Worm (Caenorhabditis elegans) whole organism, midembryonic: ENCODE measurements around the gene B0304.2.

Experiments used
- T22C8.4 ChIP-seq: fragments of 200-800 bp; sonication (Bioruptor generic); IDR thresholded peaks from 2 replicates; pipeline ENCODE4 v1.3.6; 2022; ENCODE audit warnings: missing genetic modification characterization, missing compliant biosample characterization
- cog-1 ChIP-seq: sonication (generic microtip); optimal IDR thresholded peaks from 2 replicates; lab custom pipeline; 2016; ENCODE audit warnings: missing genetic modification characterization, missing compliant biosample characterization
- flt-1 ChIP-seq: fragments of 200-800 bp; sonication (Bioruptor generic); IDR thresholded peaks from 2 replicates; pipeline ENCODE4 v1.3.6; 2022; ENCODE audit warnings: missing genetic modification characterization, missing compliant biosample characterization
- klf-2 ChIP-seq: fragments of 200-800 bp; sonication (Bioruptor generic); conservative IDR thresholded peaks from 2 replicates; pipeline ENCODE4 v1.3.6; 2022; ENCODE audit warnings: missing genetic modification reagents, missing genetic modification characterization, missing compliant biosample characterization
- med-1 ChIP-seq: sonication (generic microtip); optimal IDR thresholded peaks from 2 replicates; lab custom pipeline; 2017; ENCODE audit warnings: missing genetic modification characterization, mild to moderate bottlenecking, missing compliant biosample characterization, antibody characterized with exemption, missing genetic modification reagents; ENCODE audit not compliant: insufficient read depth
- ref-1 ChIP-seq: fragments of 200-800 bp; sonication (Bioruptor generic); conservative IDR thresholded peaks from 2 replicates; pipeline ENCODE4 v1.3.6; 2022; ENCODE audit warnings: missing genetic modification reagents, missing genetic modification characterization, missing compliant biosample characterization
- tab-1 ChIP-seq: fragments of 200-800 bp; sonication (Bioruptor generic); IDR thresholded peaks from 2 replicates; pipeline ENCODE4 v1.3.6; 2022; ENCODE audit warnings: missing genetic modification characterization, missing compliant biosample characterization
- ztf-23 ChIP-seq: fragments of 200-800 bp; sonication (Bioruptor generic); IDR thresholded peaks from 2 replicates; pipeline ENCODE4 v1.3.6; 2022; ENCODE audit warnings: missing genetic modification reagents, missing genetic modification characterization, missing compliant biosample characterization
- ztf-29 ChIP-seq: fragments of 200-800 bp; sonication (Bioruptor generic); IDR thresholded peaks from 2 replicates; pipeline ENCODE4 v1.3.6; 2022; ENCODE audit warnings: missing genetic modification reagents, missing genetic modification characterization, missing compliant biosample characterization

The B0304.2 gene

ce11 chrII:4560068-4560467 lies 36.6 kb downstream of the B0304.2 start, which contains the start of gene M03A1.8:
M03A1.8 (plus strand) TSS chrII:4560336.
- TF ChIP-seq ref-1 (GFP tag; lab: Robert Waterston, UW) (no peak), T22C8.4 (GFP tag; lab: Robert Waterston, UW) (no peak), tab-1 (GFP tag; lab: Robert Waterston, UW) (no peak)

ce11 chrII:4562503-4563000 lies 39.1 kb downstream of the B0304.2 start, which contains the start of gene dao-2:
dao-2 (plus strand) TSS chrII:4562950.
- no peak for TF ChIP-seq ztf-23 (GFP tag; lab: Robert Waterston, UW)
- no peak for TF ChIP-seq cog-1 (tag; lab: Kevin White, UChicago)
- TF ChIP-seq ztf-29 (GFP tag; lab: Robert Waterston, UW), result no peak
- no peak for TF ChIP-seq ref-1 (GFP tag; lab: Robert Waterston, UW)
- no peak for TF ChIP-seq flt-1
- TF ChIP-seq klf-2, result no peak
- TF ChIP-seq med-1 (GFP tag; lab: Kevin White, UChicago), result no peak
- TF ChIP-seq T22C8.4 (GFP tag; lab: Robert Waterston, UW), result no peak
- no peak for TF ChIP-seq tab-1 (GFP tag; lab: Robert Waterston, UW)

DNA sequence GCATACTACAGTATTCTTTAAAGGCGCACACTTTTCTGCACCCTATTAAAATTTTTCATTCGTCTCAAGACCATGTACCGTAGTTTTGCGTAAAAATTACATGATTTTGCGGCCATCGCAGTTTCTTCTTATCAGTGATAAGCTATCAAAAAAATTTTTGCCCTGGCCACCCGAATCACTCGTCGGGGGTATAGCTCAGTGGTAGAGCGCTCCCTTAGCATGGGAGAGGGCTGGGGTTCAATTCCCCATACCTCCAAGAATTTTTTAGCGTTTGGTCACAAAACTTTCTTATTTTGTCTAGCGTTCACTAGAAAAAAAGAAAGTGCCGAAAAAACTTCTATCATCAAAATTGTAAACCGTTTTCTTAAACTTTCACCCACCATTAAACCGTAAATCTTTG lies 41.8 kb downstream of the B0304.2 start:
- no peak for TF ChIP-seq T22C8.4 (GFP tag; lab: Robert Waterston, UW)
- no peak for TF ChIP-seq klf-2
- TF ChIP-seq ztf-23 (GFP tag; lab: Robert Waterston, UW), result no peak
- TF ChIP-seq med-1 (GFP tag; lab: Kevin White, UChicago), result no peak
- TF ChIP-seq ref-1 (GFP tag; lab: Robert Waterston, UW), result no peak
- no peak for TF ChIP-seq cog-1 (tag; lab: Kevin White, UChicago)
- no peak for TF ChIP-seq tab-1 (GFP tag; lab: Robert Waterston, UW)
- TF ChIP-seq flt-1, result no peak

DNA sequence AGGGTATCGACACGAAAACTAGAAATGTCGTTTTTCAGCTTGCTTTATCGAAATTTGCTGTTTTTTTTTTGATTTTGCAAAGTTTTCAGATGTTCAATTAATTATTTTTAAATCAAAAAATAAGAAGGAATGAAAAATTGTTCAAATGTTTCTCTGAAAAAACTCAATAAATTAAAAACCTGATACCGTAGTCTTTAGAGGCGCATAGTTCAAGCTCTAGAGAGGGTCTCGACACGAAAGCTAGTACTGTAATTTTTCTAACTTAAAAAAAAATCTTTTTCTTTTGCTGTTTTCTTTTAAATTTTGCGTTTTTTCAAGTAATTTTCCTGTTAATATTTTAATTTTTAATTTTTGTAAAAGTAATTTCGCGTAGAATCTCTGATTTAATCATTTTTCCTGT lies 42.8 kb downstream of the B0304.2 start:
- no peak for TF ChIP-seq klf-2
- no peak for TF ChIP-seq ztf-23 (GFP tag; lab: Robert Waterston, UW)
- TF ChIP-seq tab-1 (GFP tag; lab: Robert Waterston, UW), result no peak
- no peak for TF ChIP-seq ztf-29 (GFP tag; lab: Robert Waterston, UW)
- TF ChIP-seq ref-1 (GFP tag; lab: Robert Waterston, UW), result no peak
- no peak for TF ChIP-seq T22C8.4 (GFP tag; lab: Robert Waterston, UW)
- TF ChIP-seq med-1 (GFP tag; lab: Kevin White, UChicago), result no peak

ce11 chrII:4571112-4571511 lies 47.7 kb downstream of the B0304.2 start:
- TF ChIP-seq cog-1 (tag; lab: Kevin White, UChicago), result no peak
- no peak for TF ChIP-seq T22C8.4 (GFP tag; lab: Robert Waterston, UW)
- no peak for TF ChIP-seq klf-2
- no peak for TF ChIP-seq med-1 (GFP tag; lab: Kevin White, UChicago)
- peak; percentile 54; the same call in 1 of the 2 replicates for TF ChIP-seq ztf-23 (GFP tag; lab: Robert Waterston, UW)
- no peak for TF ChIP-seq tab-1 (GFP tag; lab: Robert Waterston, UW)
- TF ChIP-seq ref-1 (GFP tag; lab: Robert Waterston, UW), result no peak
- TF ChIP-seq ztf-29 (GFP tag; lab: Robert Waterston, UW), result no peak
- TF ChIP-seq flt-1, result 0 out of 2 replicates have a peak, but pooled peaks have one; percentile 48

- TF ChIP-seq ztf-23 (GFP tag; lab: Robert Waterston, UW) (no peak), cog-1 (tag; lab: Kevin White, UChicago) (no peak)
Observed at ce11 chrII:4571868-4572267, 48.4 kb downstream of the B0304.2 start, which contains the start of gene vab-1. vab-1 (plus strand) TSS chrII:4572000.

DNA sequence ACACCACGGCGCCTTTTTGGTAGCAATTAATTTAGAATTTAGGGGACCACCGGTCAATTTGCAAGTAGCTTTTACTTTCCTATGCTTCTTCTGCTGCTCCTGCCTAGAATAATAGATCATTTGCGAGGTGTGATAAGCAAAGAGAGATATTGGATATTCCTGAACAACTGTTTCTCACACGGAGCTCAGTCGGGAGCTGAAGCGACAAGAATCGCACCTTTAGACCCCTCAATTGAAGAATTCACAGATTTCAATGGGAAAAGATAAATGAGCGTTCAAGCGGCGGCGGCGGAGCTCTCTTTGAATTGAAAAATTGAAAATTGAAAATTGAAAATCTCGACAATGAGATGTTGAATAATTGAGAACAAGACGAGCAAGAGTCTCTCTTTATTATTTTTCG lies 49.2 kb downstream of the B0304.2 start:
- TF ChIP-seq flt-1 (no peak), ref-1 (GFP tag; lab: Robert Waterston, UW) (no peak), klf-2 (no peak), T22C8.4 (GFP tag; lab: Robert Waterston, UW) (no peak), med-1 (GFP tag; lab: Kevin White, UChicago) (no peak), ztf-29 (GFP tag; lab: Robert Waterston, UW) (no peak), ztf-23 (GFP tag; lab: Robert Waterston, UW) (no peak), cog-1 (tag; lab: Kevin White, UChicago) (no peak), tab-1 (GFP tag; lab: Robert Waterston, UW) (no peak)

DNA sequence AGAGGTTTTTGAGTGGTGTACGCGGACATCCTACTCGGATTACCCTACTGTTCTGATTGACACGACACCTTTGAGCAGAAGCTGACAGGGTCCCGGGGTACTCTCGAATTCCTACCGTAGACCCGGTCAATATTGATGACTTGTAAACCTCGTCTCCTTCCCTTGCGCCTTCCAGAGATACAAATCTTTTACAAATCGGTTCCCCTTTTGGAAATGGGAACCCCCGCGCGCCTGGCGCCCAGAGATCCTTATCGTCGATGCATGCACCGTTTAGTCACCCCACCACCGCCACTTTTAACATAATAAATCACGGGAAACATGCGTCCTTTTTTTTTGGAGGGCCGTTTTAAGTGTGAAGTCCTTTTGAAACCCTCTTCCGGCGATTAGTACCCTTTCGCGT lies 49.7 kb downstream of the B0304.2 start:
- TF ChIP-seq med-1 (GFP tag; lab: Kevin White, UChicago) (no peak), cog-1 (tag; lab: Kevin White, UChicago) (no peak), ref-1 (GFP tag; lab: Robert Waterston, UW) (no peak), tab-1 (GFP tag; lab: Robert Waterston, UW) (no peak), ztf-23 (GFP tag; lab: Robert Waterston, UW) (no peak), flt-1 (no peak), klf-2 (no peak), T22C8.4 (GFP tag; lab: Robert Waterston, UW) (no peak), ztf-29 (GFP tag; lab: Robert Waterston, UW) (no peak)
